Worm (Caenorhabditis elegans): ENCODE measurements around the gene C49G7.7.

ce11 chrV:4038557-4038956 is 4.3 kb downstream of the C49G7.7 start:
- TF ChIP-seq sox-2 (GFP tag; IDR thresholded peaks at IDR 0.05) = no peak
- TF ChIP-seq ttx-3 (tag; optimal IDR thresholded peaks at IDR 0.05) = no peak

Data from whole organism, late embryonic.